Fruit fly (Drosophila melanogaster) whole organism, embryonic: Measurements from ENCODE around the gene CG4607.
A peak's percentile ranks its signal among the peaks of the same experiment; 100 is the strongest.

Source experiments
- Antp ChIP-seq: fragments of 200-800 bp; sonication (Bioruptor generic); optimal IDR thresholded peaks from 3 replicates; lab custom pipeline; 2016; ENCODE audit warnings: missing biosample characterization, missing genetic modification characterization
- CG11085 ChIP-seq: fragments of 200-800 bp; sonication (Bioruptor generic); IDR thresholded peaks from 2 replicates; pipeline ENCODE4 v1.3.6; 2022; ENCODE audit warnings: missing biosample characterization, missing genetic modification characterization
- CG12219 ChIP-seq: fragments of 200-800 bp; sonication (Bioruptor generic); optimal IDR thresholded peaks from 3 replicates; lab custom pipeline; 2018; ENCODE audit warnings: missing biosample characterization, mild to moderate bottlenecking, missing genetic modification characterization
- CG12299 ChIP-seq: fragments of 200-800 bp; sonication (Bioruptor generic); optimal IDR thresholded peaks from 2 replicates; lab custom pipeline; 2018; ENCODE audit warnings: missing biosample characterization, mild to moderate bottlenecking, missing genetic modification characterization
- CG12942 ChIP-seq: fragments of 200-800 bp; sonication (Bioruptor generic); optimal IDR thresholded peaks from 3 replicates; lab custom pipeline; 2016; ENCODE audit warnings: missing biosample characterization, missing genetic modification characterization
- CG13775 ChIP-seq: fragments of 200-800 bp; sonication (Bioruptor generic); optimal IDR thresholded peaks from 3 replicates; lab custom pipeline; 2017; ENCODE audit warnings: missing biosample characterization, mild to moderate bottlenecking, missing genetic modification characterization
- CG14965 ChIP-seq: fragments of 200-800 bp; sonication (Bioruptor generic); optimal IDR thresholded peaks from 2 replicates; lab custom pipeline; 2016; ENCODE audit warnings: missing biosample characterization, missing genetic modification characterization, borderline replicate concordance
- CG15514 ChIP-seq: fragments of 200-800 bp; sonication (Bioruptor generic); optimal IDR thresholded peaks from 3 replicates; lab custom pipeline; 2017; ENCODE audit warnings: missing biosample characterization, missing genetic modification characterization, mild to moderate bottlenecking, moderate library complexity, missing genetic modification reagents
- CG15601 ChIP-seq: fragments of 200-800 bp; sonication (Bioruptor generic); optimal IDR thresholded peaks from 3 replicates; lab custom pipeline; 2019; ENCODE audit warnings: missing biosample characterization, mild to moderate bottlenecking, missing genetic modification characterization, moderate library complexity
- CG2875 ChIP-seq: fragments of 200-800 bp; sonication (Bioruptor generic); optimal IDR thresholded peaks from 2 replicates; lab custom pipeline; 2017; ENCODE audit warnings: missing biosample characterization, mild to moderate bottlenecking, missing genetic modification characterization, missing genetic modification reagents
- CG30020 ChIP-seq: fragments of 200-800 bp; optimal IDR thresholded peaks from 2 replicates; lab custom pipeline; 2019; ENCODE audit warnings: missing biosample characterization, mild to moderate bottlenecking, missing genetic modification characterization, moderate library complexity
- CG30403 ChIP-seq: fragments of 200-800 bp; sonication (Bioruptor generic); optimal IDR thresholded peaks from 3 replicates; lab custom pipeline; 2016; ENCODE audit warnings: missing biosample characterization, missing genetic modification characterization
- CG3838 ChIP-seq: fragments of 200-800 bp; sonication (Bioruptor generic); optimal IDR thresholded peaks from 3 replicates; lab custom pipeline; 2016; ENCODE audit warnings: missing biosample characterization, missing genetic modification characterization
- CG5180 ChIP-seq: fragments of 200-800 bp; sonication (Bioruptor generic); optimal IDR thresholded peaks from 3 replicates; lab custom pipeline; 2017; ENCODE audit warnings: missing biosample characterization, missing genetic modification characterization, mild to moderate bottlenecking, moderate library complexity, missing genetic modification reagents
- CG6854 ChIP-seq: fragments of 200-800 bp; sonication (Bioruptor generic); optimal IDR thresholded peaks from 3 replicates; lab custom pipeline; 2017; ENCODE audit warnings: missing biosample characterization, mild to moderate bottlenecking, missing genetic modification characterization
- CG8290 ChIP-seq, 3 experiments: fragments of 200-800 bp; sonication (Bioruptor generic); optimal IDR thresholded peaks; 2 replicates each; lab custom pipeline; 2016 to 2019; ENCODE audit warnings: missing biosample characterization in 3 of 3, missing genetic modification characterization in 3 of 3, mild to moderate bottlenecking in 2 of 3, moderate library complexity in 1 of 3
- CG8359 ChIP-seq: fragments of 200-800 bp; sonication (Bioruptor generic); optimal IDR thresholded peaks from 2 replicates; lab custom pipeline; 2017; ENCODE audit warnings: missing biosample characterization, mild to moderate bottlenecking, missing genetic modification characterization, borderline replicate concordance
- CG9609 ChIP-seq: fragments of 200-800 bp; sonication (Bioruptor generic); optimal IDR thresholded peaks from 3 replicates; lab custom pipeline; 2016; ENCODE audit warnings: missing biosample characterization, missing genetic modification characterization
- Dip3 ChIP-seq: fragments of 200-800 bp; sonication (Bioruptor generic); optimal IDR thresholded peaks from 3 replicates; lab custom pipeline; 2016; ENCODE audit warnings: missing biosample characterization, missing genetic modification characterization
- Doc2 ChIP-seq: fragments of 200-800 bp; sonication (Bioruptor generic); IDR thresholded peaks from 2 replicates; pipeline ENCODE4 v1.3.6; 2022; ENCODE audit warnings: missing biosample characterization, missing genetic modification characterization
- Dref ChIP-seq: fragments of 200-800 bp; sonication (Bioruptor generic); IDR thresholded peaks from 2 replicates; pipeline ENCODE4 v1.3.6; 2022; ENCODE audit warnings: missing biosample characterization, missing genetic modification characterization
- ERR ChIP-seq: fragments of 200-800 bp; sonication (Bioruptor generic); optimal IDR thresholded peaks from 2 replicates; lab custom pipeline; 2016; ENCODE audit warnings: missing biosample characterization, missing genetic modification characterization
- Eip74EF ChIP-seq, 2 experiments: fragments of 200-800 bp in 1 of 2; fragments of >200 bp in 1 of 2; sonication (Bioruptor generic) in 1 of 2; optimal IDR thresholded peaks; 2 replicates each; lab custom pipeline; 2017 to 2019; ENCODE audit warnings: missing biosample characterization in 2 of 2, missing genetic modification characterization in 2 of 2, mild to moderate bottlenecking in 1 of 2, moderate library complexity in 1 of 2
- Fer1 ChIP-seq: fragments of 200-800 bp; sonication (Bioruptor generic); optimal IDR thresholded peaks from 2 replicates; lab custom pipeline; 2017; ENCODE audit warnings: missing biosample characterization, mild to moderate bottlenecking, missing genetic modification characterization
- Hr3 ChIP-seq: fragments of 200-800 bp; sonication (Bioruptor generic); optimal IDR thresholded peaks from 3 replicates; lab custom pipeline; 2016; ENCODE audit warnings: missing biosample characterization, missing genetic modification characterization
- Med ChIP-seq: fragments of 200-800 bp; sonication (Bioruptor generic); peaks from one replicate; lab custom pipeline; 2016; ENCODE audit warnings: missing biosample characterization, missing genetic modification characterization, mild to moderate bottlenecking, inconsistent platforms, moderate library complexity
- Meics ChIP-seq: fragments of 200-800 bp; sonication (Bioruptor generic); optimal IDR thresholded peaks from 2 replicates; lab custom pipeline; 2017; ENCODE audit warnings: missing biosample characterization, mild to moderate bottlenecking, missing genetic modification characterization
- PHDP ChIP-seq: fragments of 200-800 bp; sonication (Bioruptor generic); optimal IDR thresholded peaks from 3 replicates; lab custom pipeline; 2018; ENCODE audit warnings: missing biosample characterization, mild to moderate bottlenecking, missing genetic modification characterization, moderate library complexity
- Sin3A ChIP-seq: fragments of >200 bp; optimal IDR thresholded peaks from 2 replicates; lab custom pipeline; 2018
- Sry-β ChIP-seq: fragments of 200-800 bp; sonication (Bioruptor generic); optimal IDR thresholded peaks from 2 replicates; lab custom pipeline; 2018; ENCODE audit warnings: missing biosample characterization, mild to moderate bottlenecking, missing genetic modification characterization, moderate library complexity
- Usf ChIP-seq: fragments of 200-800 bp; sonication (Bioruptor generic); optimal IDR thresholded peaks from 2 replicates; lab custom pipeline; 2017; ENCODE audit warnings: missing genotype, missing biosample characterization, missing genetic modification characterization
- YL-1 ChIP-seq: fragments of 200-800 bp; sonication (Bioruptor generic); optimal IDR thresholded peaks from 3 replicates; lab custom pipeline; 2017; ENCODE audit warnings: missing biosample characterization, mild to moderate bottlenecking, missing genetic modification characterization
- bigmax ChIP-seq: fragments of 200-800 bp; sonication (Bioruptor generic); optimal IDR thresholded peaks from 2 replicates; lab custom pipeline; 2018; ENCODE audit warnings: missing biosample characterization, mild to moderate bottlenecking, missing genetic modification characterization
- chm ChIP-seq: fragments of 200-800 bp; sonication (Bioruptor generic); IDR thresholded peaks from 2 replicates; pipeline ENCODE4 v1.3.6; 2022; ENCODE audit warnings: missing biosample characterization, missing genetic modification characterization
- chn ChIP-seq: fragments of 200-800 bp; sonication (Bioruptor generic); optimal IDR thresholded peaks from 2 replicates; lab custom pipeline; 2016; ENCODE audit warnings: missing biosample characterization, missing genetic modification characterization
- crol ChIP-seq: fragments of 200-800 bp; sonication (Bioruptor generic); IDR thresholded peaks from 2 replicates; pipeline ENCODE4 v1.3.6; 2022; ENCODE audit warnings: missing biosample characterization, missing genetic modification characterization
- cwo ChIP-seq: fragments of 200-800 bp; sonication (Bioruptor generic); optimal IDR thresholded peaks from 3 replicates; lab custom pipeline; 2017; ENCODE audit warnings: missing biosample characterization, missing genetic modification characterization, mild to moderate bottlenecking, moderate library complexity, missing genetic modification reagents
- dmrt99B ChIP-seq: fragments of 200-800 bp; sonication (Bioruptor generic); optimal IDR thresholded peaks from 2 replicates; lab custom pipeline; 2018; ENCODE audit warnings: missing biosample characterization, mild to moderate bottlenecking, missing genetic modification characterization, moderate library complexity
- fru ChIP-seq: fragments of >200 bp; optimal IDR thresholded peaks from 2 replicates; lab custom pipeline; 2017
- gcm ChIP-seq: fragments of 200-800 bp; sonication (Bioruptor generic); optimal IDR thresholded peaks from 2 replicates; lab custom pipeline; 2019; ENCODE audit warnings: missing biosample characterization, mild to moderate bottlenecking, missing genetic modification characterization, moderate library complexity
- gcm2 ChIP-seq: fragments of 200-800 bp; sonication (Bioruptor generic); optimal IDR thresholded peaks from 2 replicates; lab custom pipeline; 2016; ENCODE audit warnings: missing biosample characterization, missing genetic modification characterization
- jing ChIP-seq: fragments of 200-800 bp; sonication (Bioruptor generic); optimal IDR thresholded peaks from 2 replicates; lab custom pipeline; 2018; ENCODE audit warnings: missing biosample characterization, mild to moderate bottlenecking, missing genetic modification characterization
- jumu ChIP-seq: fragments of 200-800 bp; sonication (Bioruptor generic); optimal IDR thresholded peaks from 3 replicates; lab custom pipeline; 2016; ENCODE audit warnings: missing biosample characterization, missing genetic modification characterization
- pan ChIP-seq, 4 experiments: fragments of >200 bp in 3 of 4; fragments of 200-800 bp in 1 of 4; sonication (Bioruptor generic) in 1 of 4; optimal IDR thresholded peaks in 3 of 4; IDR thresholded peaks in 1 of 4; 2 replicates each; pipeline versions ENCODE4 v1.3.6 to Lab custom; 2017 to 2022; ENCODE audit warnings: missing biosample characterization in 2 of 4, missing genetic modification characterization in 2 of 4, mixed read lengths in 1 of 4
- pb ChIP-seq: fragments of 200-800 bp; sonication (Bioruptor generic); optimal IDR thresholded peaks from 3 replicates; lab custom pipeline; 2016; ENCODE audit warnings: missing biosample characterization, missing genetic modification characterization
- sd ChIP-seq: fragments of 200-800 bp; sonication (Bioruptor generic); optimal IDR thresholded peaks from 3 replicates; lab custom pipeline; 2018; ENCODE audit warnings: missing biosample characterization, mild to moderate bottlenecking, missing genetic modification characterization, moderate library complexity
- seq ChIP-seq: fragments of 200-800 bp; sonication (Bioruptor generic); IDR thresholded peaks from 2 replicates; pipeline ENCODE4 v1.3.6; 2022; ENCODE audit warnings: missing biosample characterization, missing genetic modification characterization
- shn ChIP-seq: fragments of 200-800 bp; sonication (Bioruptor generic); optimal IDR thresholded peaks from 3 replicates; lab custom pipeline; 2016; ENCODE audit warnings: missing biosample characterization, missing genetic modification characterization
- sim ChIP-seq: fragments of 200-800 bp; sonication (Bioruptor generic); IDR thresholded peaks from 2 replicates; pipeline ENCODE4 v1.3.6; 2022; ENCODE audit warnings: missing biosample characterization, missing genetic modification characterization
- vnd ChIP-seq: fragments of 200-800 bp; sonication (Bioruptor generic); IDR thresholded peaks from 3 replicates; pipeline ENCODE4 v1.3.6; 2022; ENCODE audit warnings: missing biosample characterization, missing genetic modification characterization; ENCODE audit not compliant: partially characterized antibody

CG4607 gene

dm6 chrX:7117729-7118128 lies 48.5 kb downstream of the CG4607 start (continued):
- TF ChIP-seq PHDP (tag; lab: Kevin White, UChicago) (peak; percentile 57), gcm (peak; percentile 54), CG13775 (peak; percentile 75), gcm2 (GFP tag; lab: Kevin White, UChicago) (no peak), crol (GFP tag; lab: Robert Waterston, UW) (no peak), CG12299 (tag; lab: Kevin White, UChicago) (peak; percentile 41), CG8359 (peak; percentile 26), CG30020 (tag; lab: Kevin White, UChicago) (peak; percentile 12), sd (no peak), Usf (GFP tag; lab: Kevin White, UChicago) (peak; percentile 17), shn (no peak), Sry-β (no peak), CG3838 (no peak), CG15601 (tag; lab: Kevin White, UChicago) (peak; percentile 28), Antp (GFP tag; lab: Kevin White, UChicago) (no peak), cwo (GFP tag; lab: Kevin White, UChicago) (peak; percentile 50), CG5180 (peak; percentile 50), Fer1 (GFP tag; lab: Kevin White, UChicago) (peak; percentile 81), jing (GFP tag; lab: Kevin White, UChicago) (no peak), YL-1 (GFP tag; lab: Kevin White, UChicago) (no peak), Dref (no peak), pan (optimal IDR thresholded peaks at IDR 0.05; lab: Kevin White, UChicago) (no peak), pan (GFP tag; optimal IDR thresholded peaks at IDR 0.05 in 1 of 2, IDR thresholded peaks at IDR 0.05 in 1 of 2) (peak in 1 of 2 experiments; percentile 39), Eip74EF (GFP tag; optimal IDR thresholded peaks at IDR 0.05; lab: Kevin White, UChicago) (no peak), chm (GFP tag; lab: Robert Waterston, UW) (peak; percentile 71), CG2875 (GFP tag; lab: Kevin White, UChicago) (peak; percentile 22), ERR (GFP tag; lab: Kevin White, UChicago) (no peak), CG11085 (GFP tag; lab: Robert Waterston, UW) (peak; percentile 56; the same call in 1 of the 2 replicates), vnd (no peak), CG8290 (GFP tag; optimal IDR thresholded peaks at IDR 0.05; lab: Kevin White, UChicago) (no peak), CG8290 (tag; optimal IDR thresholded peaks at IDR 0.05; lab: Kevin White, UChicago) (peak in 1 of 2 experiments; percentile 68), CG14965 (no peak), CG12942 (GFP tag; lab: Kevin White, UChicago) (peak; percentile 27), CG9609 (GFP tag; lab: Kevin White, UChicago) (no peak), Doc2 (GFP tag; lab: Robert Waterston, UW) (no peak), chn (GFP tag; lab: Kevin White, UChicago) (peak; percentile 33), CG15514 (GFP tag; lab: Kevin White, UChicago) (peak; percentile 53), Hr3 (GFP tag; lab: Kevin White, UChicago) (peak; percentile 24), pb (GFP tag; lab: Kevin White, UChicago) (no peak), fru (lab: Kevin White, UChicago) (no peak), sim (peak; percentile 36; the same call in 1 of the 2 replicates), Dip3 (GFP tag; lab: Kevin White, UChicago) (no peak), seq (GFP tag; lab: Robert Waterston, UW) (peak; percentile 68), jumu (GFP tag; lab: Kevin White, UChicago) (no peak), Sin3A (no peak), Meics (peak; percentile 64), Med (GFP tag; lab: Kevin White, UChicago) (peak; percentile 87), CG12219 (peak; percentile 65), CG6854 (GFP tag; lab: Kevin White, UChicago) (peak; percentile 63), CG30403 (peak; percentile 60), dmrt99B (peak; percentile 73), bigmax (no peak)
